Worm (Caenorhabditis elegans) whole organism, young adult: ENCODE data around the gene sec-6.

ENCODE experiments used
- B0336.3 ChIP-seq: fragments of 200-800 bp; sonication (Bioruptor generic); IDR thresholded peaks from 2 replicates; pipeline ENCODE4 v1.3.6; 2022; ENCODE audit warnings: missing genetic modification characterization, missing compliant biosample characterization
- C17E4.6 ChIP-seq: fragments of 200-800 bp; sonication (Bioruptor generic); IDR thresholded peaks from 2 replicates; pipeline ENCODE4 v1.3.6; 2022; ENCODE audit warnings: missing genetic modification reagents, missing genetic modification characterization, missing compliant biosample characterization
- D2030.7 ChIP-seq: fragments of 200-800 bp; sonication (Bioruptor generic); IDR thresholded peaks from 2 replicates; pipeline ENCODE4 v1.3.6; 2022; ENCODE audit warnings: missing genetic modification reagents, missing genetic modification characterization, missing compliant biosample characterization
- F23B12.7 ChIP-seq: sonication (generic microtip); optimal IDR thresholded peaks from 2 replicates; lab custom pipeline; 2017; ENCODE audit warnings: missing genetic modification characterization, mild to moderate bottlenecking, missing compliant biosample characterization, antibody characterized with exemption, moderate library complexity; ENCODE audit not compliant: insufficient read depth
- F39B2.1 ChIP-seq: fragments of 200-800 bp; sonication (Bioruptor generic); IDR thresholded peaks from 2 replicates; pipeline ENCODE4 v1.3.6; 2022; ENCODE audit warnings: missing genetic modification reagents, missing genetic modification characterization, missing compliant biosample characterization
- K12H6.12 ChIP-seq: fragments of 200-800 bp; sonication (Bioruptor generic); optimal IDR thresholded peaks from 2 replicates; lab custom pipeline; 2018; ENCODE audit warnings: mild to moderate bottlenecking, missing genetic modification characterization, missing compliant biosample characterization
- Y79H2A.3 ChIP-seq: fragments of 200-800 bp; sonication (Bioruptor generic); conservative IDR thresholded peaks from 2 replicates; pipeline ENCODE4 v1.3.6; 2022; ENCODE audit warnings: missing genetic modification reagents, missing genetic modification characterization, missing compliant biosample characterization
- aptf-3 ChIP-seq: fragments of 200-800 bp; sonication (Bioruptor generic); IDR thresholded peaks from 2 replicates; pipeline ENCODE4 v1.3.6; 2022; ENCODE audit warnings: missing genetic modification characterization, missing compliant biosample characterization
- attf-6 ChIP-seq: fragments of 200-800 bp; sonication (Bioruptor generic); IDR thresholded peaks from 2 replicates; pipeline ENCODE4 v1.3.6; 2022; ENCODE audit warnings: missing genetic modification reagents, missing genetic modification characterization, missing compliant biosample characterization
- bed-1 ChIP-seq: fragments of 200-800 bp; sonication (Bioruptor generic); IDR thresholded peaks from 2 replicates; pipeline ENCODE4 v1.3.6; 2022; ENCODE audit warnings: missing genetic modification reagents, missing genetic modification characterization, missing compliant biosample characterization
- bed-2 ChIP-seq: fragments of 200-800 bp; sonication (Bioruptor generic); IDR thresholded peaks from 2 replicates; pipeline ENCODE4 v1.3.6; 2022; ENCODE audit warnings: missing genetic modification reagents, missing genetic modification characterization, missing compliant biosample characterization
- cebp-1 ChIP-seq, 2 experiments: fragments of 200-800 bp in 1 of 2; sonication (Bioruptor generic) in 1 of 2; sonication (generic microtip) in 1 of 2; IDR thresholded peaks in 1 of 2; optimal IDR thresholded peaks in 1 of 2; 2 replicates each; pipeline versions ENCODE4 v1.3.6 to Lab custom; 2017 to 2022; ENCODE audit warnings: missing compliant biosample characterization in 2 of 2, missing genetic modification characterization in 2 of 2, mild to moderate bottlenecking in 1 of 2, missing genetic modification reagents in 1 of 2, moderate library complexity in 1 of 2
- ceh-100 ChIP-seq: fragments of 200-800 bp; sonication (Bioruptor generic); IDR thresholded peaks from 2 replicates; pipeline ENCODE4 v1.3.6; 2022; ENCODE audit warnings: missing genetic modification reagents, missing genetic modification characterization, missing compliant biosample characterization
- ceh-79 ChIP-seq: sonication (generic microtip); optimal IDR thresholded peaks from 2 replicates; lab custom pipeline; 2017; ENCODE audit warnings: mild to moderate bottlenecking, missing genetic modification characterization, missing compliant biosample characterization
- dox-1 ChIP-seq: fragments of 200-800 bp; sonication (Bioruptor generic); IDR thresholded peaks from 2 replicates; pipeline ENCODE4 v1.3.6; 2022; ENCODE audit warnings: missing genetic modification reagents, missing genetic modification characterization, missing compliant biosample characterization
- dpff-1 ChIP-seq: sonication (generic microtip); optimal IDR thresholded peaks from 2 replicates; lab custom pipeline; 2017; ENCODE audit warnings: mild to moderate bottlenecking, missing genetic modification characterization, missing compliant biosample characterization
- egl-18 ChIP-seq: fragments of 200-800 bp; sonication (Bioruptor generic); IDR thresholded peaks from 2 replicates; pipeline ENCODE4 v1.3.6; 2022; ENCODE audit warnings: missing genetic modification reagents, missing genetic modification characterization, missing compliant biosample characterization
- egl-44 ChIP-seq: fragments of 200-800 bp; sonication (Bioruptor generic); IDR thresholded peaks from 2 replicates; pipeline ENCODE4 v1.3.6; 2022; ENCODE audit warnings: missing genetic modification reagents, missing genetic modification characterization, missing compliant biosample characterization
- ekl-4 ChIP-seq: fragments of 200-800 bp; sonication (Bioruptor generic); IDR thresholded peaks from 2 replicates; pipeline ENCODE4 v1.3.6; 2022; ENCODE audit warnings: missing genetic modification reagents, missing genetic modification characterization, missing compliant biosample characterization
- ets-4 ChIP-seq: fragments of 200-800 bp; sonication (Bioruptor generic); optimal IDR thresholded peaks from 2 replicates; lab custom pipeline; 2018; ENCODE audit warnings: mild to moderate bottlenecking, missing genetic modification characterization, missing compliant biosample characterization
- fkh-3 ChIP-seq: sonication (generic microtip); optimal IDR thresholded peaks from 2 replicates; lab custom pipeline; 2016; ENCODE audit warnings: mild to moderate bottlenecking, missing genetic modification characterization, missing compliant biosample characterization
- him-1 ChIP-seq: sonication (generic microtip); optimal IDR thresholded peaks from 2 replicates; lab custom pipeline; 2016; ENCODE audit warnings: missing genotype, missing genetic modification reagents, missing genetic modification characterization, missing compliant biosample characterization
- hlh-26 ChIP-seq: fragments of 200-800 bp; sonication (Bioruptor generic); conservative IDR thresholded peaks from 2 replicates; pipeline ENCODE4 v1.3.6; 2022; ENCODE audit warnings: missing genetic modification reagents, missing genetic modification characterization, missing compliant biosample characterization
- lin-26 ChIP-seq: fragments of 200-800 bp; sonication (Bioruptor generic); IDR thresholded peaks from 2 replicates; pipeline ENCODE4 v1.3.6; 2022; ENCODE audit warnings: missing genetic modification reagents, missing genetic modification characterization, missing compliant biosample characterization
- madf-6 ChIP-seq: fragments of 200-800 bp; sonication (Bioruptor generic); IDR thresholded peaks from 2 replicates; pipeline ENCODE4 v1.3.6; 2022; ENCODE audit warnings: missing genetic modification reagents, missing genetic modification characterization, missing compliant biosample characterization
- madf-8 ChIP-seq: fragments of 200-800 bp; sonication (Bioruptor generic); conservative IDR thresholded peaks from 2 replicates; pipeline ENCODE4 v1.3.6; 2022; ENCODE audit warnings: missing genetic modification reagents, missing genetic modification characterization, missing compliant biosample characterization
- nfyb-1 ChIP-seq: fragments of 200-800 bp; sonication (Bioruptor generic); IDR thresholded peaks from 2 replicates; pipeline ENCODE4 v1.3.6; 2022; ENCODE audit warnings: missing genetic modification reagents, missing genetic modification characterization, missing compliant biosample characterization
- nhr-120 ChIP-seq: fragments of 200-800 bp; sonication (Bioruptor generic); IDR thresholded peaks from 2 replicates; pipeline ENCODE4 v1.3.6; 2022; ENCODE audit warnings: missing genetic modification characterization, missing compliant biosample characterization
- nhr-80 ChIP-seq: sonication (generic microtip); optimal IDR thresholded peaks from 2 replicates; lab custom pipeline; 2016; ENCODE audit warnings: missing genetic modification characterization, missing compliant biosample characterization
- nhr-90 ChIP-seq: sonication (generic microtip); optimal IDR thresholded peaks from 2 replicates; lab custom pipeline; 2016; ENCODE audit warnings: missing genotype, mild to moderate bottlenecking, missing genetic modification characterization, missing compliant biosample characterization
- pbrm-1 ChIP-seq: fragments of 200-800 bp; sonication (Bioruptor generic); IDR thresholded peaks from 2 replicates; pipeline ENCODE4 v1.3.6; 2022; ENCODE audit warnings: missing genetic modification reagents, missing genetic modification characterization, missing compliant biosample characterization
- pha-4 ChIP-seq: fragments of 150-350 bp; sonication (generic microtip); optimal IDR thresholded peaks from 2 replicates; lab custom pipeline; 2014; ENCODE audit warnings: missing biosample characterization, missing genetic modification reagents, missing genetic modification characterization
- rcor-1 ChIP-seq: fragments of 200-800 bp; sonication (Bioruptor generic); IDR thresholded peaks from 2 replicates; pipeline ENCODE4 v1.3.6; 2022; ENCODE audit warnings: missing genetic modification reagents, missing genetic modification characterization, missing compliant biosample characterization
- rpc-1 ChIP-seq, 2 experiments: fragments of 150-350 bp in 1 of 2; sonication (generic microtip) in 1 of 2; optimal IDR thresholded peaks; 2 replicates each; lab custom pipeline; 2014 to 2018; ENCODE audit warnings: missing biosample characterization in 1 of 2, missing genetic modification characterization in 1 of 2, missing genetic modification reagents in 1 of 2, missing genotype in 1 of 2
- sdz-38 ChIP-seq: sonication (generic microtip); optimal IDR thresholded peaks from 2 replicates; lab custom pipeline; 2016; ENCODE audit warnings: missing genotype, missing genetic modification characterization, missing compliant biosample characterization
- sea-2 ChIP-seq: fragments of 200-800 bp; sonication (Bioruptor generic); IDR thresholded peaks from 2 replicates; pipeline ENCODE4 v1.3.6; 2022; ENCODE audit warnings: missing genetic modification characterization, missing compliant biosample characterization
- unc-130 ChIP-seq: sonication (generic microtip); optimal IDR thresholded peaks from 2 replicates; lab custom pipeline; 2016; ENCODE audit warnings: missing genetic modification reagents, missing genetic modification characterization, missing compliant biosample characterization
- unc-62 ChIP-seq: fragments of 150-350 bp; optimal IDR thresholded peaks from 2 replicates; lab custom pipeline; 2014; ENCODE audit warnings: missing biosample characterization, missing genetic modification reagents, missing genetic modification characterization
- ztf-18 ChIP-seq: sonication (generic microtip); optimal IDR thresholded peaks from 2 replicates; lab custom pipeline; 2016; ENCODE audit warnings: missing genotype, mild to moderate bottlenecking, missing genetic modification characterization, missing compliant biosample characterization
- ztf-22 ChIP-seq: fragments of 200-800 bp; sonication (Bioruptor generic); optimal IDR thresholded peaks from 2 replicates; lab custom pipeline; 2018; ENCODE audit warnings: mild to moderate bottlenecking, missing genetic modification characterization, moderate library complexity, missing compliant biosample characterization
- ztf-25 ChIP-seq: fragments of 200-800 bp; sonication (Bioruptor generic); IDR thresholded peaks from 2 replicates; pipeline ENCODE4 v1.3.6; 2022; ENCODE audit warnings: missing genetic modification reagents, missing genetic modification characterization, missing compliant biosample characterization
- ztf-28 ChIP-seq: fragments of 200-800 bp; sonication (Bioruptor generic); IDR thresholded peaks from 2 replicates; pipeline ENCODE4 v1.3.6; 2022; ENCODE audit warnings: missing genetic modification reagents, missing genetic modification characterization, missing compliant biosample characterization

The sec-6 gene

DNA sequence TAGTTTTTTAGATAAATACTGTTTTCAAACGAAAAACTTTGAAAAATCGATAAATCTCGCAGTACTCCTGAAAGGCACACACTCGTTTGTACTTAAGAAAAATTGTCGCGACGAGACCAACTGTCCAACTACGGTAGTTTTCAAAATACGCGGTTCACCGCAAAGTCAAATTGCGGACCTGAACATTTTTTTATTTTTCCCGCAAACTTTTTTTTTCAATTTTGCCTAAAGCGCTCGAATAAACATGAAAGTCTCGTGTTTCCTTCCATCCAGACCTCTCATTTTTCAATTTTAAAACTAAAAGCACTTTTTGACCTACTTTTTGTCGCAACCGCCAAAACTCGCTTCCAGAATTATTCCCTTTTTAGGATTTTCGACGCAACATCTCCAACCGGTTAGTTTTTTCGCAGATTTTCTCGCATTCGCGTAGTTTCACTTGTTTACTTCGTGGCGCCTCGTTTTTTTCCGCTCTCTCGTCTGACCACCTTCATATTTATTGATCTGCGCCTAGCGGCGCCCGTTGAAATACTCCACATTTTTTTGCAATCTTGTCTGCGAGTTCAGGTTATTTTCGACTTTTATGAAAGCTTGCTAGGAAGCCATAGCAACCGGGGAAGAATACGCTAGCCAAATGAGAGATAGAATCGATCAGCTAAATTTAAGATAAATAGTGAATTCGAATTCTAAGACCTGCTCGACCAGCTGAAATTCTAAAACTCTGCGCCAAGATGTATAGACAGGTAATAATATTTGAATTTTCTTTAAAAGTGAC, 18.3 kb downstream of the sec-6 start, which contains the start of gene prdx-2 (continued):
- TF ChIP-seq dpff-1 (tag; lab: Kevin White, UChicago) = no peak
- TF ChIP-seq aptf-3 (GFP tag; lab: Robert Waterston, UW) = no peak
- TF ChIP-seq lin-26 (GFP tag; lab: Robert Waterston, UW) = no peak
- no peak for TF ChIP-seq nhr-90
- no peak for TF ChIP-seq unc-62 (GFP tag; lab: Kevin White, UChicago)
- TF ChIP-seq bed-2 (GFP tag; lab: Robert Waterston, UW) = no peak
- TF ChIP-seq egl-44 (GFP tag; lab: Robert Waterston, UW) = no peak
- TF ChIP-seq ceh-100 = no peak
- TF ChIP-seq nfyb-1 (GFP tag; lab: Robert Waterston, UW) = 0 out of 2 replicates have a peak, but pooled peaks have one; percentile 51
- no peak for TF ChIP-seq egl-18 (GFP tag; lab: Robert Waterston, UW)
- peak; percentile 89 for TF ChIP-seq D2030.7 (GFP tag; lab: Robert Waterston, UW)
- TF ChIP-seq F39B2.1 (GFP tag; lab: Robert Waterston, UW) = no peak
- no peak for TF ChIP-seq ceh-79
- no peak for TF ChIP-seq hlh-26 (GFP tag; lab: Robert Waterston, UW)
- TF ChIP-seq K12H6.12 = no peak
- TF ChIP-seq pbrm-1 (GFP tag; lab: Robert Waterston, UW) = peak; percentile 68; the same call in 1 of the 2 replicates
- TF ChIP-seq madf-6 = peak; percentile 96
- TF ChIP-seq ztf-25 (GFP tag; lab: Robert Waterston, UW) = no peak
- peak; percentile 68; the same call in 1 of the 2 replicates for TF ChIP-seq attf-6 (GFP tag; lab: Robert Waterston, UW)
- peak; percentile 70; the same call in 1 of the 2 replicates for TF ChIP-seq ekl-4 (GFP tag; lab: Robert Waterston, UW)
- no peak for TF ChIP-seq Y79H2A.3 (GFP tag; lab: Robert Waterston, UW)
- peak; percentile 89 for TF ChIP-seq madf-8
- peak; percentile 67 for TF ChIP-seq rcor-1 (GFP tag; lab: Robert Waterston, UW)
- TF ChIP-seq sea-2 (GFP tag; lab: Robert Waterston, UW) = no peak
- no peak for TF ChIP-seq ets-4
- TF ChIP-seq rpc-1 (optimal IDR thresholded peaks at IDR 0.05; lab: Kevin White, UChicago) = no peak
- TF ChIP-seq rpc-1 (tag; optimal IDR thresholded peaks at IDR 0.05; lab: Kevin White, UChicago) = no peak
- TF ChIP-seq ztf-28 (GFP tag; lab: Robert Waterston, UW) = 0 out of 2 replicates have a peak, but pooled peaks have one; percentile 4
- no peak for TF ChIP-seq cebp-1 (GFP tag; IDR thresholded peaks at IDR 0.05; lab: Robert Waterston, UW)
- no peak for TF ChIP-seq cebp-1 (tag; optimal IDR thresholded peaks at IDR 0.05; lab: Kevin White, UChicago)
- no peak for TF ChIP-seq ztf-22
- no peak for TF ChIP-seq pha-4 (tag; lab: Kevin White, UChicago)
- no peak for TF ChIP-seq bed-1 (GFP tag; lab: Robert Waterston, UW)
- TF ChIP-seq unc-130 (GFP tag; lab: Kevin White, UChicago) = peak; percentile 37
- no peak for TF ChIP-seq nhr-80 (tag; lab: Kevin White, UChicago)
- peak; percentile 73 for TF ChIP-seq B0336.3 (GFP tag; lab: Robert Waterston, UW)
- peak; percentile 82 for TF ChIP-seq dox-1 (GFP tag; lab: Robert Waterston, UW)
- peak; percentile 22 for TF ChIP-seq ztf-18
- TF ChIP-seq F23B12.7 (tag; lab: Kevin White, UChicago) = no peak
- peak; percentile 75 for TF ChIP-seq C17E4.6 (GFP tag; lab: Robert Waterston, UW)
- TF ChIP-seq fkh-3 = no peak
- no peak for TF ChIP-seq sdz-38 (tag; lab: Kevin White, UChicago)
- TF ChIP-seq him-1 (tag; lab: Kevin White, UChicago) = peak; percentile 25
- no peak for TF ChIP-seq nhr-120
